Worm (Caenorhabditis elegans) whole organism, L4/young adult: ENCODE data around the gene C38D4.7.

Experiments
- dao-5 ChIP-seq: sonication (generic microtip); optimal IDR thresholded peaks from 2 replicates; lab custom pipeline; 2016; ENCODE audit warnings: missing genotype, missing genetic modification characterization, moderate library complexity, missing compliant biosample characterization
- him-1 ChIP-seq: sonication (generic microtip); optimal IDR thresholded peaks from 2 replicates; lab custom pipeline; 2016; ENCODE audit warnings: missing genotype, missing genetic modification reagents, missing genetic modification characterization, missing compliant biosample characterization

- TF ChIP-seq him-1 (tag; lab: Kevin White, UChicago) (no peak), dao-5 (no peak)
These were observed 11.0 kb upstream of the C38D4.7 start, which contains the start of gene F26A1.8 for ce11 chrIII:4822140-4822539.
